Fruit fly (Drosophila melanogaster): ENCODE data around the gene CG31016.

- TF ChIP-seq Eip78C (GFP tag): no peak
- TF ChIP-seq Blimp-1 (GFP tag; optimal IDR thresholded peaks at IDR 0.05): no peak
- TF ChIP-seq Met (GFP tag; optimal IDR thresholded peaks at IDR 0.05): no peak
Observed at dm6 chr3R:30561207-30561606, 44.8 kb upstream of the CG31016 start.
